Worm (Caenorhabditis elegans) whole organism, L4/young adult: ENCODE measurements around the gene unc-97.

Source experiments
- W03F9.2 ChIP-seq: fragments of 150-350 bp; optimal IDR thresholded peaks from 2 replicates; lab custom pipeline; 2014; ENCODE audit warnings: missing biosample characterization, missing genetic modification characterization
- dao-5 ChIP-seq: sonication (generic microtip); optimal IDR thresholded peaks from 2 replicates; lab custom pipeline; 2016; ENCODE audit warnings: missing genotype, missing genetic modification characterization, moderate library complexity, missing compliant biosample characterization
- him-1 ChIP-seq: sonication (generic microtip); optimal IDR thresholded peaks from 2 replicates; lab custom pipeline; 2016; ENCODE audit warnings: missing genotype, missing genetic modification reagents, missing genetic modification characterization, missing compliant biosample characterization

The unc-97 gene

DNA sequence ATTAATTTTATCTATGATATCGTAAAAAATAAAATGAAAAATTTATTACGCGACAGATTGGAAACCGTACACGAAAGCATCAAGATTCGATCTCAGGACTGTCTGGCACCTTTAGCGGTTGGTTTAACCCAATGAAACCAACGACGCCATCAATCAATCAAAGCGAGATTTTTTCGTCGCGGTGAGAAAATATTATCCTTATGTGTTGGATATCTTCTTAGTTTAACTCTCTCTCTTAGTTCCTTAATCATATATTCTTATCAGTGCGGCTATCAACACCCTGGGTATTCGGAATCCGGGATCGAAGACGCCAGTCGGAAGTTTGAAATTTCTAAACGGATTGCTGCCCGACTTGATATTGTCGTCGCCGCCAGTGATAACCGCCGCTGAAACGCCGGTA is 12.1 kb downstream of the unc-97 start:
- TF ChIP-seq W03F9.2 (tag; lab: Kevin White, UChicago) (no peak), dao-5 (no peak), him-1 (no peak)

DNA sequence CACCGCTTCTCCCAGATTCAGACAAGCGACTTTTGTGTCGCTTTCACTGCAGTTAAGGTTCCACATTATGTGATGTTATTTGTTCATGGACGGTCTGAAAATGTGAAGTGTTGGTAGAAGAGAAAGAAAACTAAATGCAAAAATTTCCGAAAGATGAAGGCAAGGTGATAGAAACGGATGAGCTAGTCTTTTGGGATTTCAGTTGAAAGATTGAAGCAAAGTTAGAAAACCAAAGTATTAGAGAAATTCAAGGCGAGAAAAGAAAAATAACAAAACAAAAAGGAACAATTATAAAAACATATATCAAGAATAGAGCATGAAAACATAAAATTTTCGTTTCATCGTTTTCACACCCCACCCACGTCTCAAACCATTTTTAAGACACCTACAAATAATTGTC is 18.2 kb downstream of the unc-97 start, which contains the start of gene octr-1:
TSS of gene octr-1 (minus strand) at position 101 of the 400 bp plus-strand sequence.
- TF ChIP-seq dao-5 (no peak), W03F9.2 (tag; lab: Kevin White, UChicago) (no peak)

DNA sequence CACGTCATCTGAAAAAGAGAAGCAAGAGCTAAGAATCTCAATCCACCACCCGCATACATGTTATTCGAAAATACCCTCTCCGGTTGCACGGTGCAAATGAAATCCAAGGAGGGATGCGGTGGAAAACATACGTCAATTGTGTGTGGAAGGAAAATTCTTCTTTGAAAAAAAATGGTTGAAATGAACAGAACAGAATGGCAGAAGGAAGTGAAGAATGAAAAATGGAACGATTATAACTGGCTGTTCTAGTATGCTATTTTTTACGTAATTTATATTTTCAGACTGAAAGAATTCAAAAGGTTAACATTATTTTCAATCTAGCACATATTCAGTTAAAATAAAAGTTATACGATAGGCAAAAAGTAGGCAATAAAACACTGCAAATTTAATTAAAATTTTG is 23.1 kb downstream of the unc-97 start:
- TF ChIP-seq him-1 (no peak), W03F9.2 (tag; lab: Kevin White, UChicago) (no peak), dao-5 (no peak)

DNA sequence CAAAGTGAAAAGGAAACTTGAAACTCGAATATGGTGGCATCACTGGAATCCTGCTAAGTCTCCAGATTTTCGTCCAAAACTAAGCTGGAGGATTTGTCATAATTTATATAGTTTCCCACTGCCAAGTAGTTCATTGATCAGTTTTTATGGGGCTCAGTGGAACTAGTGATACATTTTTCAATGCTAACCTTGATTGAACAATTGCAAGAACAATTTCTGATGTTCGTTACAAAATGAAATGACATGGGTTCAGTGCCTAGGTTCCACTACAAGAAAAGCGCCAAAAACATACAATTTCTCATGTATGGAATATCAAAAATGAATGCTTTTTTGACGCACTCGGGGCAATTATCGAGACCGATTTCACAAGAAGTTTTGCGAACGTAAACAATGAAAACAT is 28.9 kb downstream of the unc-97 start:
- TF ChIP-seq W03F9.2 (tag; lab: Kevin White, UChicago) (no peak), dao-5 (no peak), him-1 (no peak)

DNA sequence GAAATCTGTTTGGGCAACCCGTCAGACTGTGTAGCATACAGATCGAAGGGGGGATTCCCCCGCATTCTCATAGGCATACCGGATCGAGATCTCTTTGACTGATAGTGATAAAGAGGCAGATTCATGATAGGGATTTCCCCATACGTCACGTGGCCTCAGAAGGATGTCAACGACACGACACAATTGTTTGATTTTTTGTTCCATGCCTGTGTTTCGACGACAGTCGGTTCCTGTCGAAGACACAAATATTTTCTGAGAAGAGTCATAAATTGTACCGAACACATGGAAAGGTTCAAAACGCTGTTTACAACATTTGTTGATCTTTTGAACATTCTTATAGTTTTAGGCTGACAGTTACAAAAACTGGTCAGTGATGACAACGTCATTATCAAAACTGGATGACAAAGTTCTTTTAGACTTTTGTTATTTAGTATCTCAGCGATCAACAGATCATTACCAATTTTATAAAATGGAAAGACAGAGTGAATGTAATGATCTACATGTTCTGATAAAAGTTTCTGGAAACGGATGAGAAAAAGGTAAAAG is 35.6 kb downstream of the unc-97 start:
- TF ChIP-seq dao-5 (no peak), W03F9.2 (tag; lab: Kevin White, UChicago) (no peak), him-1 (no peak)

DNA sequence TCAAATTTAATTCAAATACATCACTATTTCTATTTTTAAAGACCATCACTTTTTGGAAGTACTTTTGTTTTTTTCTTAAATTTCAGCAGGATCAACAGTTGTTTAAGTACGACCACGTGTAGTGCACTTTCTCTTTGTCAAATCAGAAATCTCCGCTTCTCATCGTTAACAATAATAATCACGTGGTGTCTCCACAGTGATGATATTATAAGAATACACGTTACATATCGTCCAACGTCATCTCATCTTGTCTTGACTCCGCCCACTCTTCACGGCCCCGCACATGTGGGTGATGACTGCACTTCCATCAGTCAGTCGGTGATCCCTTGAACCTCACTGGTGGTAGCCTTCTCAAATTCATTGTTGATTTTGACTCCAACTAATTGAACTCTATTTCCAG is 37.0 kb downstream of the unc-97 start, which contains the start of gene argn-1:
TSS of gene argn-1 (plus strand) at position 83 of the 400 bp plus-strand sequence.
- no peak for TF ChIP-seq him-1
- TF ChIP-seq dao-5, result no peak
- no peak for TF ChIP-seq W03F9.2 (tag; lab: Kevin White, UChicago)

DNA sequence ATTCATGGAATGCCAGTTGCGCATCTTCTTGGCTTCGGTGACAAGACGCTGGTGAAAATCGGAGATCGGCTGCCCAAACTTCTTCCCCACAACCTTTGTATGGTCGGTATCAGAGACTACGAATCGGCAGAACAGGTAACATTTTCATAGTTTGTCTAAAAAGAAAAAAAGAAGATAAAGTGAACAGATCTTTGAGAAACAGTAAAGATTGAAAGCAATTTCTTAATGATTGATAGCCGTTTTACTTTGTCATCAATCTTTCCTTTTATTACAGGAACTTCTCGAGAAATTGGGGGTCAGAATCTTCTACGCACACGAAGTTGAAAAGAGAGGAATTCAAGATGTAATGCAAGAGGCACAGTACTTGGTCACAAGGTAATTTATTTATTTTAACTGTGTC is 38.1 kb downstream of the unc-97 start:
- TF ChIP-seq W03F9.2 (tag; lab: Kevin White, UChicago), result no peak
- no peak for TF ChIP-seq dao-5
- no peak for TF ChIP-seq him-1

DNA sequence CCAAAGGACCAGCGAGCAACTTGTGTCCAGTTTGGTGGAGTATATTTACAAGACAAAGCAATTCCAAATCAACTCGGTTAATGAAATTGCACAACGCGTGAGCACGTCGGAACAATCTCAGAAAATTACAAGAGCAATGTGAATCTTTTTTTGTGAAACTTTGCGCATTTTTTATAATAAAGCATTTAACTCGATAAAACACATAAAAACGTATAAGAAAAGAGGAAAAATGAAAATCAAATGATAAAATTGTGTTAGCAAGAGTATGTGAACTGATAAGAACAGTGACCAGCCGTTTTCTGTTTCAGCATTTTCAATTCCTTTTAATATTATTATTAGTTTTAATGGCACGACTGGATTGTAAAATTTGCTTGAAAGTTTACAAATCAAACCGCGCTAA is 38.7 kb downstream of the unc-97 start, which contains the start of gene T22B7.8:
TSS of gene T22B7.8 (plus strand) at position 301 of the 400 bp plus-strand sequence.
- no peak for TF ChIP-seq him-1
- TF ChIP-seq W03F9.2 (tag; lab: Kevin White, UChicago), result no peak
- TF ChIP-seq dao-5, result no peak

DNA sequence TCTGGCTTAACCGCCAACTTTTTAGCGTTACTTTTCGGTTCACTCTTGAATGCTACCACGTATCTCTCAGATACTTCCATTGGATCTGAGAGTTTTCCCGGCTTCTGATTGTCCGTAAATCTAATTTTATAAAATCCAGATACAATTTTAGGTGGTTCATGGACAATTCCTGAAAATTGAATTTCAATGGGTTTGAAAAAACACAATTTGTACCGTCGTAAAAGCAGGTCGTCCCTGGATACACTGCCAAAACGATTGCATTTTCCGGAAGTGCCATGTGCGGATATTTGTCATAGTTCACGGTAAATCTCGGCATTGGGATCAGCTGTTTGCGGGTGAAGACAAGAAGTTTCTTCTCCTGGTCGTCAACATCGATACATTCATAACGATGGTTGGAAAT is 46.6 kb downstream of the unc-97 start:
- no peak for TF ChIP-seq W03F9.2 (tag; lab: Kevin White, UChicago)
- no peak for TF ChIP-seq him-1
- TF ChIP-seq dao-5, result no peak

DNA sequence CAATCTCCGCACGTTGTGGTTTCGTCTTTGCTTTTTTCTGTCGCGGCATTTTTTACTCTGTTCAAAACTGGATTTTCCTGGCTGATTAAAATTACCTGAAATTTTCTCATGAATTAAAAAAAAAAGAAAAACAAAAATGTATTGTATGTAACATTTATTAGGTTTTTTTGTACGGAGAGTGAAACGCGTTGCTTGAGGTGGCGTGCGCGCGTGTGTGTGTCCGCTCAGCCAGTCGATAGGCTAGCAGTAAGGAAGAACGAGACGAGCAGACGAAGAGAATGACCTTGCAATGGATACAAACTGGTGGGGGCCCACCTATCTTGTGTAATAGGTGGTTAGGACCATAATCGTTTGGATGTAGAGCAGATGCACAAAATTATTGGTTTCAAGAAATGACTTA is 48.4 kb downstream of the unc-97 start, which contains the start of gene T22B7.4:
TSS of gene T22B7.4 (minus strand) at position 101 of the 400 bp plus-strand sequence.
- no peak for TF ChIP-seq him-1
- TF ChIP-seq W03F9.2 (tag; lab: Kevin White, UChicago), result no peak
- no peak for TF ChIP-seq dao-5

DNA sequence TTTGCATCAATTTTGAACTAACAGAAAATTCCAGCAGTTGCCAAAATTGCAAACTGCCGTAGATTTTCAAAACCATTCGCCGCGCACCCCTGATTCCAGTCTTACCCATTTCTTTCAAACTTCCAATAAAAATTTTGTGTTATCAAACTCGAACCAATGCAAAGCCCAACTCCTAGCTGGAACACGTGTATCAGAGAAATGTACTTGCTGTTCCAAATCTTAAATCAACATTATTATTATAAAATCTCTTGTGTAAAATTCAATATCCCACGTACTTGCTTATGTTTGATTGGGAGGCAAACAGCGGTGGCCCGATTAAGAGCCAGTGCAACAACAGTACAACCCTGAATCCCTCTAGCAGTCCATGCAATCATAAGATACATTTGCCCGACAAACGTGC is 51.2 kb downstream of the unc-97 start:
- TF ChIP-seq him-1 (no peak), W03F9.2 (tag; lab: Kevin White, UChicago) (no peak), dao-5 (no peak)
